Worm (Caenorhabditis elegans) whole organism, L2 larva: ENCODE measurements around the gene clu-1.
A peak's percentile ranks its signal among the peaks of the same experiment; 100 is the strongest.

Experiments
- F13H6.1 ChIP-seq: sonication (generic microtip); optimal IDR thresholded peaks from 2 replicates; lab custom pipeline; 2016; ENCODE audit warnings: missing genetic modification characterization, missing compliant biosample characterization
- R02D3.7 ChIP-seq: fragments of 150-350 bp; optimal IDR thresholded peaks from 2 replicates; lab custom pipeline; 2014; ENCODE audit warnings: missing biosample characterization, missing genetic modification characterization
- Y55F3AM.14 ChIP-seq: fragments of 200-800 bp; sonication (Bioruptor generic); optimal IDR thresholded peaks from 2 replicates; lab custom pipeline; 2018; ENCODE audit warnings: mild to moderate bottlenecking, missing genetic modification characterization, missing compliant biosample characterization
- aly-2 ChIP-seq: fragments of 150-350 bp; optimal IDR thresholded peaks from 2 replicates; lab custom pipeline; 2014; ENCODE audit warnings: missing biosample characterization, missing genetic modification characterization
- ceh-82 ChIP-seq: fragments of 150-350 bp; optimal IDR thresholded peaks from 2 replicates; lab custom pipeline; 2014; ENCODE audit warnings: missing biosample characterization, missing genetic modification characterization
- crh-2 ChIP-seq: sonication (generic microtip); optimal IDR thresholded peaks from 2 replicates; lab custom pipeline; 2017; ENCODE audit warnings: missing biosample characterization, missing genetic modification characterization
- dmd-4 ChIP-seq: sonication (generic microtip); optimal IDR thresholded peaks from 2 replicates; lab custom pipeline; 2017; ENCODE audit warnings: missing biosample characterization, missing genetic modification characterization
- egl-27 ChIP-seq: sonication (generic microtip); optimal IDR thresholded peaks from 3 replicates; lab custom pipeline; 2017; ENCODE audit warnings: missing biosample characterization, missing genetic modification reagents, missing genetic modification characterization
- elt-1 ChIP-seq: fragments of 150-350 bp; optimal IDR thresholded peaks from 2 replicates; lab custom pipeline; 2014; ENCODE audit warnings: missing biosample characterization, missing genetic modification characterization
- elt-3 ChIP-seq: sonication (generic microtip); optimal IDR thresholded peaks from 2 replicates; lab custom pipeline; 2017; ENCODE audit warnings: missing biosample characterization, missing genetic modification characterization
- fos-1 ChIP-seq: fragments of 150-350 bp; optimal IDR thresholded peaks from 2 replicates; lab custom pipeline; 2014; ENCODE audit warnings: missing biosample characterization, missing genetic modification characterization
- gmeb-1 ChIP-seq: fragments of 150-350 bp; optimal IDR thresholded peaks from 2 replicates; lab custom pipeline; 2014; ENCODE audit warnings: missing biosample characterization, missing genetic modification characterization
- lin-11 ChIP-seq: fragments of 150-350 bp; sonication (generic microtip); optimal IDR thresholded peaks from 2 replicates; lab custom pipeline; 2014; ENCODE audit warnings: missing biosample characterization, missing genetic modification characterization, inconsistent platforms, mixed read lengths
- lin-13 ChIP-seq: fragments of 150-350 bp; optimal IDR thresholded peaks from 2 replicates; lab custom pipeline; 2014; ENCODE audit warnings: missing biosample characterization, missing genetic modification reagents, missing genetic modification characterization
- lin-39 ChIP-seq: fragments of 150-350 bp; optimal IDR thresholded peaks from 2 replicates; lab custom pipeline; 2014; ENCODE audit warnings: missing biosample characterization, missing genetic modification reagents, missing genetic modification characterization
- lsy-2 ChIP-seq, 2 experiments: fragments of 150-350 bp in 1 of 2; sonication (generic microtip) in 1 of 2; optimal IDR thresholded peaks; 2 replicates each; lab custom pipeline; 2014 to 2017; ENCODE audit warnings: missing biosample characterization in 2 of 2, missing genetic modification characterization in 2 of 2
- mbf-1 ChIP-seq: sonication (generic microtip); optimal IDR thresholded peaks from 2 replicates; lab custom pipeline; 2017; ENCODE audit warnings: missing biosample characterization, missing genetic modification characterization
- mdl-1 ChIP-seq, 2 experiments: fragments of 150-350 bp in 1 of 2; sonication (generic microtip) in 1 of 2; optimal IDR thresholded peaks; 2 replicates each; lab custom pipeline; 2017; ENCODE audit warnings: missing biosample characterization in 2 of 2, missing genetic modification characterization in 2 of 2
- nhr-10 ChIP-seq: sonication (generic microtip); optimal IDR thresholded peaks from 2 replicates; lab custom pipeline; 2017; ENCODE audit warnings: missing biosample characterization, missing genetic modification characterization
- nhr-12 ChIP-seq: fragments of 150-350 bp; optimal IDR thresholded peaks from 2 replicates; lab custom pipeline; 2014; ENCODE audit warnings: missing biosample characterization, missing genetic modification characterization
- nhr-129 ChIP-seq: fragments of 150-350 bp; optimal IDR thresholded peaks from 2 replicates; lab custom pipeline; 2014; ENCODE audit warnings: missing biosample characterization, missing genetic modification characterization
- nhr-21 ChIP-seq: fragments of 150-350 bp; optimal IDR thresholded peaks from 2 replicates; lab custom pipeline; 2014; ENCODE audit warnings: missing biosample characterization, missing genetic modification characterization
- nhr-23 ChIP-seq: fragments of 150-350 bp; optimal IDR thresholded peaks from 2 replicates; lab custom pipeline; 2014; ENCODE audit warnings: missing biosample characterization, missing genetic modification reagents, missing genetic modification characterization
- nhr-25 ChIP-seq: fragments of 150-350 bp; sonication (generic microtip); optimal IDR thresholded peaks from 3 replicates; lab custom pipeline; 2014; ENCODE audit warnings: missing biosample characterization, missing genetic modification characterization
- nhr-6 ChIP-seq: fragments of 150-350 bp; optimal IDR thresholded peaks from 2 replicates; lab custom pipeline; 2014; ENCODE audit warnings: missing biosample characterization, missing genetic modification characterization
- peb-1 ChIP-seq: fragments of 150-350 bp; optimal IDR thresholded peaks from 2 replicates; lab custom pipeline; 2014; ENCODE audit warnings: missing biosample characterization, missing genetic modification characterization
- sem-4 ChIP-seq: fragments of 150-350 bp; optimal IDR thresholded peaks from 2 replicates; lab custom pipeline; 2014; ENCODE audit warnings: missing biosample characterization, missing genetic modification reagents, missing genetic modification characterization
- sma-9 ChIP-seq, 2 experiments: fragments of 150-350 bp in 1 of 2; sonication (generic microtip) in 1 of 2; optimal IDR thresholded peaks; 2 replicates each; lab custom pipeline; 2014 to 2016; ENCODE audit warnings: missing genetic modification characterization in 2 of 2, mild to moderate bottlenecking in 1 of 2, missing biosample characterization in 1 of 2, missing compliant biosample characterization in 1 of 2, missing genetic modification reagents in 1 of 2, moderate library complexity in 1 of 2
- snpc-4 ChIP-seq: fragments of 150-350 bp; optimal IDR thresholded peaks from 2 replicates; lab custom pipeline; 2014; ENCODE audit warnings: missing biosample characterization, missing genetic modification characterization
- unc-39 ChIP-seq: fragments of 150-350 bp; optimal IDR thresholded peaks from 2 replicates; lab custom pipeline; 2014; ENCODE audit warnings: missing biosample characterization, missing genetic modification characterization
- unc-55 ChIP-seq: fragments of 150-350 bp; sonication (generic microtip); optimal IDR thresholded peaks from 3 replicates; lab custom pipeline; 2014; ENCODE audit warnings: missing biosample characterization, missing genetic modification reagents, missing genetic modification characterization
- unc-62 ChIP-seq: fragments of 150-350 bp; optimal IDR thresholded peaks from 2 replicates; lab custom pipeline; 2014; ENCODE audit warnings: missing biosample characterization, missing genetic modification reagents, missing genetic modification characterization
- zag-1 ChIP-seq: fragments of 150-350 bp; optimal IDR thresholded peaks from 2 replicates; lab custom pipeline; 2014; ENCODE audit warnings: missing biosample characterization, missing genetic modification characterization
- ztf-1 ChIP-seq: fragments of 200-800 bp; sonication (Bioruptor generic); conservative IDR thresholded peaks from 2 replicates; pipeline ENCODE4 v1.3.6; 2022; ENCODE audit warnings: missing genetic modification characterization, missing compliant biosample characterization
- ztf-11 ChIP-seq: sonication (generic microtip); optimal IDR thresholded peaks from 2 replicates; lab custom pipeline; 2017; ENCODE audit warnings: missing biosample characterization, missing genetic modification characterization
- ztf-4 ChIP-seq: fragments of 150-350 bp; optimal IDR thresholded peaks from 2 replicates; lab custom pipeline; 2014; ENCODE audit warnings: missing biosample characterization, missing genetic modification characterization

clu-1 gene

ce11 chrIII:9570869-9571268 lies 49.6 kb upstream of the clu-1 start:
- TF ChIP-seq lsy-2 (tag; optimal IDR thresholded peaks at IDR 0.05; lab: Kevin White, UChicago) (peak in 1 of 2 experiments; percentile 48), mdl-1 (tag; optimal IDR thresholded peaks at IDR 0.05; lab: Kevin White, UChicago) (no peak), gmeb-1 (peak; percentile 72)

- no peak for TF ChIP-seq ztf-11 (tag; lab: Kevin White, UChicago)
- no peak for TF ChIP-seq lin-39 (tag; lab: Kevin White, UChicago)
- no peak for TF ChIP-seq elt-1 (tag; lab: Kevin White, UChicago)
- TF ChIP-seq ztf-4 (tag; lab: Kevin White, UChicago) = no peak
- TF ChIP-seq fos-1 (tag; lab: Kevin White, UChicago) = no peak
- TF ChIP-seq unc-39 (tag; lab: Kevin White, UChicago) = no peak
- TF ChIP-seq lsy-2 (tag; optimal IDR thresholded peaks at IDR 0.05; lab: Kevin White, UChicago) = no peak
- TF ChIP-seq gmeb-1 = no peak
- no peak for TF ChIP-seq nhr-25
- TF ChIP-seq nhr-23 (tag; lab: Kevin White, UChicago) = no peak
- TF ChIP-seq Y55F3AM.14 (GFP tag; lab: Kevin White, UChicago) = no peak
- TF ChIP-seq ceh-82 (tag; lab: Kevin White, UChicago) = no peak
- TF ChIP-seq F13H6.1 (tag; lab: Kevin White, UChicago) = no peak
- no peak for TF ChIP-seq zag-1
- no peak for TF ChIP-seq lin-11 (tag; lab: Kevin White, UChicago)
- no peak for TF ChIP-seq R02D3.7 (tag; lab: Kevin White, UChicago)
- no peak for TF ChIP-seq egl-27 (tag; lab: Kevin White, UChicago)
- TF ChIP-seq nhr-10 (tag; lab: Kevin White, UChicago) = no peak
- TF ChIP-seq unc-62 = no peak
- no peak for TF ChIP-seq aly-2 (tag; lab: Kevin White, UChicago)
Observed at ce11 chrIII:9568451-9568850, 47.2 kb upstream of the clu-1 start, which contains the start of gene C48B4.13. Gene C48B4.13, plus strand, starts transcription at chrIII:9568751.

- TF ChIP-seq ztf-11 (tag; lab: Kevin White, UChicago) (no peak), mbf-1 (tag; lab: Kevin White, UChicago) (no peak), nhr-129 (tag; lab: Kevin White, UChicago) (no peak), dmd-4 (tag; lab: Kevin White, UChicago) (no peak), sem-4 (tag; lab: Kevin White, UChicago) (no peak), aly-2 (tag; lab: Kevin White, UChicago) (no peak), elt-3 (no peak), ceh-82 (tag; lab: Kevin White, UChicago) (no peak), sma-9 (GFP tag; optimal IDR thresholded peaks at IDR 0.05; lab: Kevin White, UChicago) (no peak), sma-9 (tag; optimal IDR thresholded peaks at IDR 0.05; lab: Kevin White, UChicago) (no peak), Y55F3AM.14 (GFP tag; lab: Kevin White, UChicago) (no peak), nhr-12 (tag; lab: Kevin White, UChicago) (no peak), nhr-6 (tag; lab: Kevin White, UChicago) (no peak), unc-55 (GFP tag; lab: Kevin White, UChicago) (no peak)
Observed at ce11 chrIII:9565973-9566372, 44.7 kb upstream of the clu-1 start, which contains the start of gene C48B4.11. Gene C48B4.11, minus strand, starts transcription at chrIII:9566115.

ce11 chrIII:9564410-9564809 lies 43.1 kb upstream of the clu-1 start, which contains the start of gene C48B4.10:
Gene C48B4.10, minus strand, starts transcription at chrIII:9564510.
- TF ChIP-seq nhr-21 (tag; lab: Kevin White, UChicago) (no peak), snpc-4 (no peak), crh-2 (tag; lab: Kevin White, UChicago) (no peak), lin-13 (GFP tag; lab: Kevin White, UChicago) (no peak), sem-4 (tag; lab: Kevin White, UChicago) (no peak)

- TF ChIP-seq lin-11 (tag; lab: Kevin White, UChicago) (no peak), crh-2 (tag; lab: Kevin White, UChicago) (no peak), nhr-10 (tag; lab: Kevin White, UChicago) (no peak), peb-1 (tag; lab: Kevin White, UChicago) (no peak), ztf-1 (GFP tag; lab: Robert Waterston, UW) (no peak)
Observed at ce11 chrIII:9563235-9563634, 42.0 kb upstream of the clu-1 start, which contains the start of gene C48B4.9. Gene C48B4.9, minus strand, starts transcription at chrIII:9563335.
